Fruit fly (Drosophila melanogaster) whole organism, embryonic: Measurements from ENCODE around the gene Muc91C.

Source experiments
- Bgb ChIP-seq: fragments of 200-800 bp; sonication (Bioruptor generic); IDR thresholded peaks from 2 replicates; pipeline ENCODE4 v1.3.6; 2022; ENCODE audit warnings: missing biosample characterization, missing genetic modification characterization; ENCODE audit not compliant: partially characterized antibody
- CG10321 ChIP-seq: fragments of 200-800 bp; sonication (Bioruptor generic); IDR thresholded peaks from 2 replicates; pipeline ENCODE4 v1.3.6; 2022; ENCODE audit warnings: missing biosample characterization, missing genetic modification characterization
- CG11093 ChIP-seq: fragments of 200-800 bp; sonication (Bioruptor generic); IDR thresholded peaks from 3 replicates; pipeline ENCODE4 v1.3.6; 2022; ENCODE audit warnings: missing biosample characterization, missing genetic modification characterization
- CG14014 ChIP-seq: fragments of 200-800 bp; sonication (Bioruptor generic); IDR thresholded peaks from 2 replicates; pipeline ENCODE4 v1.3.6; 2022; ENCODE audit warnings: missing biosample characterization, missing genetic modification characterization
- CG14965 ChIP-seq: fragments of 200-800 bp; sonication (Bioruptor generic); optimal IDR thresholded peaks from 2 replicates; lab custom pipeline; 2016; ENCODE audit warnings: missing biosample characterization, missing genetic modification characterization, borderline replicate concordance
- CG15601 ChIP-seq: fragments of 200-800 bp; sonication (Bioruptor generic); optimal IDR thresholded peaks from 3 replicates; lab custom pipeline; 2019; ENCODE audit warnings: missing biosample characterization, mild to moderate bottlenecking, missing genetic modification characterization, moderate library complexity
- CG1603 ChIP-seq: fragments of 200-800 bp; sonication (Bioruptor generic); optimal IDR thresholded peaks from 2 replicates; lab custom pipeline; 2019; ENCODE audit warnings: missing biosample characterization, mild to moderate bottlenecking, missing genetic modification characterization, moderate library complexity
- CG1647 ChIP-seq: fragments of 200-800 bp; sonication (Bioruptor generic); optimal IDR thresholded peaks from 3 replicates; lab custom pipeline; 2016; ENCODE audit warnings: missing biosample characterization, missing genetic modification characterization
- CG18262 ChIP-seq: fragments of 200-800 bp; optimal IDR thresholded peaks from 3 replicates; lab custom pipeline; 2019; ENCODE audit warnings: missing biosample characterization, mild to moderate bottlenecking, missing genetic modification characterization, moderate library complexity
- CG2889 ChIP-seq: fragments of 200-800 bp; sonication (Bioruptor generic); IDR thresholded peaks from 3 replicates; pipeline ENCODE4 v1.3.6; 2022; ENCODE audit warnings: missing biosample characterization, missing genetic modification characterization
- CG31224 ChIP-seq: fragments of 200-800 bp; sonication (Bioruptor generic); IDR thresholded peaks from 2 replicates; pipeline ENCODE4 v1.3.6; 2022; ENCODE audit warnings: missing biosample characterization, missing genetic modification characterization
- CG32767 ChIP-seq: fragments of 200-800 bp; sonication (Bioruptor generic); IDR thresholded peaks from 2 replicates; pipeline ENCODE4 v1.3.6; 2022; ENCODE audit warnings: missing biosample characterization, missing genetic modification characterization
- CG32772 ChIP-seq: fragments of 200-800 bp; sonication (Bioruptor generic); IDR thresholded peaks from 2 replicates; pipeline ENCODE4 v1.3.6; 2022; ENCODE audit warnings: missing biosample characterization, missing genetic modification characterization
- CG34376 ChIP-seq: fragments of 200-800 bp; sonication (Bioruptor generic); optimal IDR thresholded peaks from 2 replicates; lab custom pipeline; 2018; ENCODE audit warnings: missing biosample characterization, mild to moderate bottlenecking, missing genetic modification characterization
- CG4617 ChIP-seq: fragments of 200-800 bp; sonication (Bioruptor generic); optimal IDR thresholded peaks from 3 replicates; lab custom pipeline; 2016; ENCODE audit warnings: missing biosample characterization, missing genetic modification characterization, borderline replicate concordance
- CG4730 ChIP-seq: fragments of 200-800 bp; sonication (Bioruptor generic); IDR thresholded peaks from 2 replicates; pipeline ENCODE4 v1.3.6; 2022; ENCODE audit warnings: missing biosample characterization, missing genetic modification characterization
- CG4820 ChIP-seq: fragments of 200-800 bp; sonication (Bioruptor generic); optimal IDR thresholded peaks from 3 replicates; lab custom pipeline; 2016; ENCODE audit warnings: missing biosample characterization, missing genetic modification characterization
- CG5953 ChIP-seq: fragments of 200-800 bp; sonication (Bioruptor generic); IDR thresholded peaks from 2 replicates; pipeline ENCODE4 v1.3.6; 2022; ENCODE audit warnings: missing biosample characterization, missing genetic modification characterization
- CG6689 ChIP-seq: fragments of 200-800 bp; sonication (Bioruptor generic); IDR thresholded peaks from 2 replicates; pipeline ENCODE4 v1.3.6; 2022; ENCODE audit warnings: missing biosample characterization, missing genetic modification characterization
- CG9817 ChIP-seq: fragments of 200-800 bp; sonication (Bioruptor generic); optimal IDR thresholded peaks from 2 replicates; lab custom pipeline; 2018; ENCODE audit warnings: missing biosample characterization, mild to moderate bottlenecking, missing genetic modification characterization, moderate library complexity
- CG9876 ChIP-seq: fragments of 200-800 bp; sonication (Bioruptor generic); optimal IDR thresholded peaks from 2 replicates; lab custom pipeline; 2016; ENCODE audit warnings: missing biosample characterization, missing genetic modification characterization
- Chrac-16 ChIP-seq: fragments of 200-800 bp; sonication (Bioruptor generic); optimal IDR thresholded peaks from 3 replicates; lab custom pipeline; 2016; ENCODE audit warnings: missing biosample characterization, missing genetic modification characterization
- D19A ChIP-seq: fragments of 200-800 bp; optimal IDR thresholded peaks from 3 replicates; lab custom pipeline; 2019; ENCODE audit warnings: missing biosample characterization, mild to moderate bottlenecking, missing genetic modification characterization, moderate library complexity
- D19B ChIP-seq: fragments of 200-800 bp; sonication (Bioruptor generic); optimal IDR thresholded peaks from 2 replicates; lab custom pipeline; 2017; ENCODE audit warnings: missing biosample characterization, mild to moderate bottlenecking, missing genetic modification characterization
- E2f2 ChIP-seq: fragments of 200-800 bp; sonication (Bioruptor generic); IDR thresholded peaks from 2 replicates; pipeline ENCODE4 v1.3.6; 2022; ENCODE audit warnings: missing biosample characterization, missing genetic modification characterization
- Gsc ChIP-seq: fragments of 200-800 bp; sonication (Bioruptor generic); IDR thresholded peaks from 2 replicates; pipeline ENCODE4 v1.3.6; 2022; ENCODE audit warnings: missing biosample characterization, missing genetic modification characterization
- Hr78 ChIP-seq, 2 experiments: fragments of 200-800 bp in 1 of 2; fragments of >200 bp in 1 of 2; sonication (Bioruptor generic) in 1 of 2; optimal IDR thresholded peaks; 2 replicates each; lab custom pipeline; 2017 to 2019; ENCODE audit warnings: missing biosample characterization in 2 of 2, missing genetic modification characterization in 2 of 2, mild to moderate bottlenecking in 1 of 2, moderate library complexity in 1 of 2
- Oli ChIP-seq: fragments of 200-800 bp; sonication (Bioruptor generic); optimal IDR thresholded peaks from 2 replicates; lab custom pipeline; 2018; ENCODE audit warnings: missing biosample characterization, mild to moderate bottlenecking, missing genetic modification characterization, moderate library complexity
- Rx ChIP-seq: fragments of 200-800 bp; sonication (Bioruptor generic); IDR thresholded peaks from 2 replicates; pipeline ENCODE4 v1.3.6; 2022; ENCODE audit warnings: missing biosample characterization, missing genetic modification characterization
- Sry-β ChIP-seq: fragments of 200-800 bp; sonication (Bioruptor generic); optimal IDR thresholded peaks from 2 replicates; lab custom pipeline; 2018; ENCODE audit warnings: missing biosample characterization, mild to moderate bottlenecking, missing genetic modification characterization, moderate library complexity
- Trl ChIP-seq, 3 experiments: fragments of >200 bp in 2 of 3; fragments of 200-800 bp in 1 of 3; sonication (Bioruptor generic) in 1 of 3; optimal IDR thresholded peaks; 2 replicates in 1 of 3; 3 replicates in 2 of 3; lab custom pipeline; 2016 to 2017; ENCODE audit warnings: missing biosample characterization in 1 of 3, missing genetic modification characterization in 1 of 3
- ara ChIP-seq: fragments of 200-800 bp; sonication (Bioruptor generic); IDR thresholded peaks from 2 replicates; pipeline ENCODE4 v1.3.6; 2022; ENCODE audit warnings: missing biosample characterization, missing genetic modification characterization
- ash1 ChIP-seq: fragments of 200-800 bp; sonication (Bioruptor generic); optimal IDR thresholded peaks from 2 replicates; lab custom pipeline; 2018; ENCODE audit warnings: missing biosample characterization, mild to moderate bottlenecking, missing genetic modification characterization
- btn ChIP-seq: fragments of 200-800 bp; sonication (Bioruptor generic); optimal IDR thresholded peaks from 2 replicates; lab custom pipeline; 2016; ENCODE audit warnings: missing biosample characterization, missing genetic modification characterization
- dan ChIP-seq: fragments of 200-800 bp; sonication (Bioruptor generic); IDR thresholded peaks from 2 replicates; pipeline ENCODE4 v1.3.6; 2022; ENCODE audit warnings: missing biosample characterization, missing genetic modification characterization
- en ChIP-seq: fragments of 200-800 bp; sonication (Bioruptor generic); optimal IDR thresholded peaks from 2 replicates; lab custom pipeline; 2016; ENCODE audit warnings: missing biosample characterization, missing genetic modification characterization
- eve ChIP-seq, 2 experiments: fragments of >200 bp; optimal IDR thresholded peaks; 2 replicates each; lab custom pipeline; 2017; ENCODE audit warnings: missing biosample characterization in 2 of 2, missing genetic modification characterization in 2 of 2
- exex ChIP-seq: fragments of 200-800 bp; sonication (Bioruptor generic); optimal IDR thresholded peaks from 4 replicates; lab custom pipeline; 2018; ENCODE audit warnings: missing biosample characterization, mild to moderate bottlenecking, missing genetic modification characterization, moderate library complexity
- gsb ChIP-seq: fragments of 200-800 bp; sonication (Bioruptor generic); IDR thresholded peaks from 2 replicates; pipeline ENCODE4 v1.3.6; 2022; ENCODE audit warnings: missing biosample characterization, missing genetic modification characterization
- ham ChIP-seq: fragments of 200-800 bp; sonication (Bioruptor generic); IDR thresholded peaks from 2 replicates; pipeline ENCODE4 v1.3.6; 2022; ENCODE audit warnings: missing biosample characterization, missing genetic modification characterization
- jing ChIP-seq: fragments of 200-800 bp; sonication (Bioruptor generic); optimal IDR thresholded peaks from 2 replicates; lab custom pipeline; 2018; ENCODE audit warnings: missing biosample characterization, mild to moderate bottlenecking, missing genetic modification characterization
- knrl ChIP-seq: fragments of 200-800 bp; sonication (Bioruptor generic); IDR thresholded peaks from 3 replicates; pipeline ENCODE4 v1.3.6; 2022; ENCODE audit warnings: missing biosample characterization, missing genetic modification characterization; ENCODE audit not compliant: partially characterized antibody
- oc ChIP-seq: fragments of 200-800 bp; sonication (Bioruptor generic); optimal IDR thresholded peaks from 2 replicates; lab custom pipeline; 2018; ENCODE audit warnings: missing biosample characterization, mild to moderate bottlenecking, missing genetic modification characterization, moderate library complexity
- slou ChIP-seq: fragments of 200-800 bp; sonication (Bioruptor generic); optimal IDR thresholded peaks from 3 replicates; lab custom pipeline; 2016; ENCODE audit warnings: missing biosample characterization, missing genetic modification characterization
- stwl ChIP-seq: fragments of 200-800 bp; sonication (Bioruptor generic); optimal IDR thresholded peaks from 3 replicates; lab custom pipeline; 2018; ENCODE audit warnings: missing biosample characterization, mild to moderate bottlenecking, missing genetic modification characterization, moderate library complexity
- tap ChIP-seq: fragments of 200-800 bp; optimal IDR thresholded peaks from 3 replicates; lab custom pipeline; 2019; ENCODE audit warnings: missing biosample characterization, mild to moderate bottlenecking, missing genetic modification characterization, moderate library complexity
- tup ChIP-seq: fragments of 200-800 bp; sonication (Bioruptor generic); optimal IDR thresholded peaks from 2 replicates; lab custom pipeline; 2016; ENCODE audit warnings: missing biosample characterization, mild to moderate bottlenecking, missing genetic modification characterization, moderate library complexity
- yki ChIP-seq: fragments of >200 bp; optimal IDR thresholded peaks from 3 replicates; lab custom pipeline; 2018
- zen2 ChIP-seq: fragments of 200-800 bp; sonication (Bioruptor generic); IDR thresholded peaks from 3 replicates; pipeline ENCODE4 v1.3.6; 2022; ENCODE audit warnings: missing biosample characterization, missing genetic modification characterization; ENCODE audit not compliant: partially characterized antibody

Muc91C gene

dm6 chr3R:18739978-18740954 lies 47.7 kb upstream of the Muc91C start (continued):
- no peak for TF ChIP-seq CG15601 (tag; lab: Kevin White, UChicago)
- no peak for TF ChIP-seq CG32772 (GFP tag; lab: Robert Waterston, UW)
- no peak for TF ChIP-seq CG6689
- no peak for TF ChIP-seq D19B (GFP tag; lab: Kevin White, UChicago)
- peak; percentile 42 for TF ChIP-seq yki (lab: Kevin White, UChicago)
- TF ChIP-seq CG31224 = no peak
- no peak; the same call in 1 of the 2 replicates for TF ChIP-seq CG10321 (GFP tag; lab: Robert Waterston, UW)
- no peak for TF ChIP-seq oc
- peak; percentile 88 to 98 for TF ChIP-seq Trl (optimal IDR thresholded peaks at IDR 0.05; lab: Kevin White, UChicago)
- no peak for TF ChIP-seq Trl (GFP tag; optimal IDR thresholded peaks at IDR 0.05; lab: Kevin White, UChicago)
- TF ChIP-seq ash1 = no peak
- no peak for TF ChIP-seq CG9876 (GFP tag; lab: Kevin White, UChicago)
- TF ChIP-seq Chrac-16 = no peak
- TF ChIP-seq Sry-β (GFP tag; lab: Kevin White, UChicago) = peak; percentile 98
- TF ChIP-seq Hr78 (GFP tag; optimal IDR thresholded peaks at IDR 0.05; lab: Kevin White, UChicago) = no peak
- TF ChIP-seq tap = peak; percentile 9
- no peak for TF ChIP-seq dan (GFP tag; lab: Robert Waterston, UW)
- no peak for TF ChIP-seq knrl (GFP tag; lab: Robert Waterston, UW)
- TF ChIP-seq zen2 (GFP tag; lab: Robert Waterston, UW) = no peak; the same call in 2 of the 3 replicates
- no peak; the same call in 1 of the 2 replicates for TF ChIP-seq CG14014 (GFP tag; lab: Robert Waterston, UW)
- no peak for TF ChIP-seq Gsc (GFP tag; lab: Robert Waterston, UW)
- no peak for TF ChIP-seq en
- TF ChIP-seq slou (GFP tag; lab: Kevin White, UChicago) = no peak
- TF ChIP-seq Oli (tag; lab: Kevin White, UChicago) = no peak
- no peak for TF ChIP-seq CG9817 (tag; lab: Kevin White, UChicago)
- TF ChIP-seq CG4730 (GFP tag; lab: Robert Waterston, UW) = no peak
- TF ChIP-seq CG34376 = no peak
- peak; percentile 33 for TF ChIP-seq CG1603 (tag; lab: Kevin White, UChicago)
- TF ChIP-seq CG5953 (GFP tag; lab: Robert Waterston, UW) = no peak
- TF ChIP-seq CG11093 (GFP tag; lab: Robert Waterston, UW) = no peak
- TF ChIP-seq gsb = no peak
- peak; percentile 62 for TF ChIP-seq Bgb (GFP tag; lab: Robert Waterston, UW)
- no peak for TF ChIP-seq btn (GFP tag; lab: Kevin White, UChicago)
- TF ChIP-seq D19A (tag; lab: Kevin White, UChicago) = no peak
- TF ChIP-seq CG18262 (tag; lab: Kevin White, UChicago) = no peak
- TF ChIP-seq ham (GFP tag; lab: Robert Waterston, UW) = no peak
- TF ChIP-seq E2f2 (GFP tag; lab: Robert Waterston, UW) = 0 out of 2 replicates have a peak, but pooled peaks have one; percentile 7
- no peak for TF ChIP-seq eve (GFP tag; optimal IDR thresholded peaks at IDR 0.05; lab: Kevin White, UChicago)
- no peak for TF ChIP-seq stwl (tag; lab: Kevin White, UChicago)
- TF ChIP-seq Rx = no peak
- TF ChIP-seq CG14965 (GFP tag; lab: Kevin White, UChicago) = no peak
- no peak for TF ChIP-seq ara (GFP tag; lab: Robert Waterston, UW)
- no peak for TF ChIP-seq CG1647 (GFP tag; lab: Kevin White, UChicago)
- no peak for TF ChIP-seq exex (tag; lab: Kevin White, UChicago)
- no peak for TF ChIP-seq jing (GFP tag; lab: Kevin White, UChicago)
- TF ChIP-seq CG32767 (GFP tag; lab: Robert Waterston, UW) = 0 out of 2 replicates have a peak, but pooled peaks have one; percentile 18
- no peak for TF ChIP-seq CG4820
- no peak for TF ChIP-seq tup (GFP tag; lab: Kevin White, UChicago)
- no peak for TF ChIP-seq CG2889 (GFP tag; lab: Robert Waterston, UW)
- no peak for TF ChIP-seq CG4617 (GFP tag; lab: Kevin White, UChicago)
